Worm (Caenorhabditis elegans): ENCODE measurements around the gene nova-1.

- TF ChIP-seq unc-62 (GFP tag; optimal IDR thresholded peaks at IDR 0.05): no peak
- TF ChIP-seq ztf-4 (tag; optimal IDR thresholded peaks at IDR 0.05): no peak
- no peak for TF ChIP-seq nhr-77 (tag; optimal IDR thresholded peaks at IDR 0.05)
Measured at ce11 chrV:18131049-18131448, 49.3 kb upstream of the nova-1 start, which contains the start of gene Y37H2A.12.
